Fruit fly (Drosophila melanogaster) whole organism, embryonic: ENCODE measurements around the gene bero.
A peak's percentile ranks its signal among the peaks of the same experiment; 100 is the strongest.

Source experiments
- ATbp ChIP-seq: fragments of 200-800 bp; sonication (Bioruptor generic); optimal IDR thresholded peaks from 2 replicates; lab custom pipeline; 2017; ENCODE audit warnings: missing biosample characterization, mild to moderate bottlenecking, missing genetic modification characterization, missing genetic modification reagents
- CG11085 ChIP-seq: fragments of 200-800 bp; sonication (Bioruptor generic); IDR thresholded peaks from 2 replicates; pipeline ENCODE4 v1.3.6; 2022; ENCODE audit warnings: missing biosample characterization, missing genetic modification characterization
- CG11247 ChIP-seq: fragments of 200-800 bp; sonication (Bioruptor generic); IDR thresholded peaks from 2 replicates; pipeline ENCODE4 v1.3.6; 2022; ENCODE audit warnings: missing biosample characterization, missing genetic modification characterization
- CG11398 ChIP-seq: fragments of 200-800 bp; sonication (Bioruptor generic); optimal IDR thresholded peaks from 2 replicates; lab custom pipeline; 2016; ENCODE audit warnings: missing biosample characterization, missing genetic modification characterization
- CG15696 ChIP-seq: fragments of 200-800 bp; sonication (Bioruptor generic); optimal IDR thresholded peaks from 2 replicates; lab custom pipeline; 2019; ENCODE audit warnings: missing biosample characterization, mild to moderate bottlenecking, missing genetic modification characterization, moderate library complexity
- CG16815 ChIP-seq: fragments of 200-800 bp; sonication (Bioruptor generic); optimal IDR thresholded peaks from 3 replicates; lab custom pipeline; 2017; ENCODE audit warnings: missing biosample characterization, mild to moderate bottlenecking, missing genetic modification characterization
- CG17802 ChIP-seq: fragments of 200-800 bp; sonication (Bioruptor generic); optimal IDR thresholded peaks from 2 replicates; lab custom pipeline; 2018; ENCODE audit warnings: missing biosample characterization, mild to moderate bottlenecking, missing genetic modification characterization, moderate library complexity
- CG2129 ChIP-seq: fragments of 200-800 bp; sonication (Bioruptor generic); IDR thresholded peaks from 2 replicates; pipeline ENCODE4 v1.3.6; 2022; ENCODE audit warnings: missing biosample characterization, missing genetic modification characterization; ENCODE audit not compliant: partially characterized antibody
- CG2199 ChIP-seq: fragments of 200-800 bp; sonication (Bioruptor generic); IDR thresholded peaks from 3 replicates; pipeline ENCODE4 v1.3.6; 2022; ENCODE audit warnings: missing biosample characterization, missing genetic modification characterization
- CG2202 ChIP-seq: fragments of 200-800 bp; sonication (Bioruptor generic); optimal IDR thresholded peaks from 2 replicates; lab custom pipeline; 2018; ENCODE audit warnings: missing biosample characterization, mild to moderate bottlenecking, missing genetic modification characterization
- CG31388 ChIP-seq: fragments of 200-800 bp; sonication (Bioruptor generic); optimal IDR thresholded peaks from 2 replicates; lab custom pipeline; 2016; ENCODE audit warnings: missing biosample characterization, missing genetic modification characterization
- CG33557 ChIP-seq: fragments of 200-800 bp; sonication (Bioruptor generic); optimal IDR thresholded peaks from 2 replicates; lab custom pipeline; 2019; ENCODE audit warnings: missing biosample characterization, mild to moderate bottlenecking, missing genetic modification characterization, moderate library complexity
- CG7745 ChIP-seq: fragments of 200-800 bp; sonication (Bioruptor generic); optimal IDR thresholded peaks from 2 replicates; lab custom pipeline; 2018; ENCODE audit warnings: missing biosample characterization, mild to moderate bottlenecking, missing genetic modification characterization, moderate library complexity
- CG7987 ChIP-seq: fragments of 200-800 bp; sonication (Bioruptor generic); optimal IDR thresholded peaks from 2 replicates; lab custom pipeline; 2018; ENCODE audit warnings: missing biosample characterization, mild to moderate bottlenecking, missing genetic modification characterization, moderate library complexity
- CG8290 ChIP-seq, 3 experiments: fragments of 200-800 bp; sonication (Bioruptor generic); optimal IDR thresholded peaks; 2 replicates each; lab custom pipeline; 2016 to 2019; ENCODE audit warnings: missing biosample characterization in 3 of 3, missing genetic modification characterization in 3 of 3, mild to moderate bottlenecking in 2 of 3, moderate library complexity in 1 of 3
- CoRest ChIP-seq: fragments of 200-800 bp; sonication (Bioruptor generic); optimal IDR thresholded peaks from 3 replicates; lab custom pipeline; 2018; ENCODE audit warnings: missing biosample characterization, mild to moderate bottlenecking, missing genetic modification characterization, moderate library complexity
- HmgD ChIP-seq: fragments of 200-800 bp; sonication (Bioruptor generic); optimal IDR thresholded peaks from 3 replicates; lab custom pipeline; 2016; ENCODE audit warnings: missing biosample characterization, missing genetic modification characterization
- Mad ChIP-seq: fragments of 200-800 bp; sonication (Bioruptor generic); optimal IDR thresholded peaks from 2 replicates; lab custom pipeline; 2016; ENCODE audit warnings: missing biosample characterization, missing genetic modification characterization
- NC2α ChIP-seq: fragments of 200-800 bp; sonication (Bioruptor generic); optimal IDR thresholded peaks from 2 replicates; lab custom pipeline; 2016; ENCODE audit warnings: missing biosample characterization, missing genetic modification characterization
- Ptx1 ChIP-seq: fragments of 200-800 bp; sonication (Bioruptor generic); IDR thresholded peaks from 2 replicates; pipeline ENCODE4 v1.3.6; 2022; ENCODE audit warnings: missing biosample characterization, missing genetic modification characterization
- Sry-δ ChIP-seq: fragments of 200-800 bp; sonication (Bioruptor generic); optimal IDR thresholded peaks from 2 replicates; lab custom pipeline; 2016; ENCODE audit warnings: missing biosample characterization, missing genetic modification characterization
- ap ChIP-seq: fragments of 200-800 bp; sonication (Bioruptor generic); IDR thresholded peaks from 2 replicates; pipeline ENCODE4 v1.3.6; 2022; ENCODE audit warnings: missing biosample characterization, missing genetic modification characterization
- ase ChIP-seq: fragments of 200-800 bp; sonication (Bioruptor generic); IDR thresholded peaks from 3 replicates; pipeline ENCODE4 v1.3.6; 2022; ENCODE audit warnings: missing biosample characterization, missing genetic modification characterization
- az2 ChIP-seq: fragments of 200-800 bp; sonication (Bioruptor generic); optimal IDR thresholded peaks from 3 replicates; lab custom pipeline; 2016; ENCODE audit warnings: missing biosample characterization, missing genetic modification characterization
- chinmo ChIP-seq: fragments of 200-800 bp; sonication (Bioruptor generic); IDR thresholded peaks from 4 replicates; pipeline ENCODE4 v1.3.6; 2022; ENCODE audit warnings: missing biosample characterization, missing genetic modification characterization; ENCODE audit not compliant: partially characterized antibody
- crp ChIP-seq, 2 experiments: fragments of 200-800 bp; sonication (Bioruptor generic); optimal IDR thresholded peaks; 2 replicates in 1 of 2; 3 replicates in 1 of 2; lab custom pipeline; 2017; ENCODE audit warnings: missing biosample characterization in 2 of 2, missing genetic modification characterization in 2 of 2, mild to moderate bottlenecking in 1 of 2, moderate library complexity in 1 of 2
- dpn ChIP-seq, 2 experiments: fragments of 200-800 bp; sonication (Bioruptor generic); optimal IDR thresholded peaks; 3 replicates each; lab custom pipeline; 2016; ENCODE audit warnings: missing biosample characterization in 2 of 2, missing genetic modification characterization in 2 of 2
- gfzf ChIP-seq: fragments of 200-800 bp; sonication (Bioruptor generic); optimal IDR thresholded peaks from 2 replicates; lab custom pipeline; 2016; ENCODE audit warnings: missing biosample characterization, mild to moderate bottlenecking, missing genetic modification characterization, moderate library complexity
- grn ChIP-seq: fragments of 200-800 bp; sonication (Bioruptor generic); optimal IDR thresholded peaks from 3 replicates; lab custom pipeline; 2017; ENCODE audit warnings: missing biosample characterization, missing genetic modification characterization
- gro ChIP-seq: fragments of 200-800 bp; sonication (Bioruptor generic); optimal IDR thresholded peaks from 2 replicates; lab custom pipeline; 2016; ENCODE audit warnings: missing biosample characterization, missing genetic modification characterization
- gsb ChIP-seq: fragments of 200-800 bp; sonication (Bioruptor generic); IDR thresholded peaks from 2 replicates; pipeline ENCODE4 v1.3.6; 2022; ENCODE audit warnings: missing biosample characterization, missing genetic modification characterization
- gt ChIP-seq: fragments of 200-800 bp; sonication (Bioruptor generic); IDR thresholded peaks from 2 replicates; pipeline ENCODE4 v1.3.6; 2022; ENCODE audit warnings: missing biosample characterization, missing genetic modification characterization
- ind ChIP-seq: fragments of 200-800 bp; sonication (Bioruptor generic); optimal IDR thresholded peaks from 3 replicates; lab custom pipeline; 2016; ENCODE audit warnings: missing biosample characterization, missing genetic modification characterization
- insv ChIP-seq, 2 experiments: fragments of 200-800 bp; sonication (Bioruptor generic); optimal IDR thresholded peaks; 3 replicates each; lab custom pipeline; 2016 to 2018; ENCODE audit warnings: missing biosample characterization in 2 of 2, missing genetic modification characterization in 2 of 2
- ken ChIP-seq: fragments of 200-800 bp; sonication (Bioruptor generic); IDR thresholded peaks from 3 replicates; pipeline ENCODE4 v1.3.6; 2022; ENCODE audit warnings: missing biosample characterization, missing genetic modification characterization
- nmo ChIP-seq: fragments of 200-800 bp; sonication (Bioruptor generic); optimal IDR thresholded peaks from 2 replicates; lab custom pipeline; 2018; ENCODE audit warnings: missing biosample characterization, mild to moderate bottlenecking, missing genetic modification characterization, moderate library complexity
- prd ChIP-seq, 3 experiments: fragments of >200 bp in 2 of 3; fragments of 200-800 bp in 1 of 3; sonication (Bioruptor generic) in 1 of 3; optimal IDR thresholded peaks in 2 of 3; IDR thresholded peaks in 1 of 3; 2 replicates in 2 of 3; 3 replicates in 1 of 3; pipeline versions ENCODE4 v1.3.6 to Lab custom; 2017 to 2022; ENCODE audit warnings: missing biosample characterization in 1 of 3, missing genetic modification characterization in 1 of 3
- ro ChIP-seq: fragments of 200-800 bp; sonication (Bioruptor generic); IDR thresholded peaks from 2 replicates; pipeline ENCODE4 v1.3.6; 2022; ENCODE audit warnings: missing biosample characterization, missing genetic modification characterization
- slp2 ChIP-seq: fragments of 200-800 bp; sonication (Bioruptor generic); optimal IDR thresholded peaks from 2 replicates; lab custom pipeline; 2016; ENCODE audit warnings: missing biosample characterization, missing genetic modification characterization
- so ChIP-seq: fragments of 200-800 bp; sonication (Bioruptor generic); IDR thresholded peaks from 3 replicates; pipeline ENCODE4 v1.3.6; 2022; ENCODE audit warnings: missing biosample characterization, missing genetic modification characterization
- ssp ChIP-seq: fragments of 200-800 bp; sonication (Bioruptor generic); IDR thresholded peaks from 2 replicates; pipeline ENCODE4 v1.3.6; 2022; ENCODE audit warnings: missing biosample characterization, missing genetic modification characterization
- tll ChIP-seq, 2 experiments: fragments of 200-800 bp in 1 of 2; fragments of >200 bp in 1 of 2; sonication (Bioruptor generic) in 1 of 2; optimal IDR thresholded peaks; 2 replicates each; lab custom pipeline; 2017 to 2019; ENCODE audit warnings: missing biosample characterization in 2 of 2, missing genetic modification characterization in 2 of 2, mild to moderate bottlenecking in 1 of 2, moderate library complexity in 1 of 2
- toy ChIP-seq: fragments of 200-800 bp; sonication (Bioruptor generic); IDR thresholded peaks from 2 replicates; pipeline ENCODE4 v1.3.6; 2022; ENCODE audit warnings: missing biosample characterization, missing genetic modification characterization
- trem ChIP-seq: fragments of 200-800 bp; optimal IDR thresholded peaks from 3 replicates; lab custom pipeline; 2019; ENCODE audit warnings: missing biosample characterization, mild to moderate bottlenecking, missing genetic modification characterization, moderate library complexity
- twi ChIP-seq: fragments of 200-800 bp; optimal IDR thresholded peaks from 2 replicates; lab custom pipeline; 2019; ENCODE audit warnings: missing biosample characterization, mild to moderate bottlenecking, missing genetic modification characterization, moderate library complexity
- unc-4 ChIP-seq: fragments of 200-800 bp; sonication (Bioruptor generic); IDR thresholded peaks from 2 replicates; pipeline ENCODE4 v1.3.6; 2022; ENCODE audit warnings: missing biosample characterization, missing genetic modification characterization; ENCODE audit not compliant: partially characterized antibody
- zen2 ChIP-seq: fragments of 200-800 bp; sonication (Bioruptor generic); IDR thresholded peaks from 3 replicates; pipeline ENCODE4 v1.3.6; 2022; ENCODE audit warnings: missing biosample characterization, missing genetic modification characterization; ENCODE audit not compliant: partially characterized antibody
- zfh2 ChIP-seq: fragments of 200-800 bp; sonication (Bioruptor generic); optimal IDR thresholded peaks from 2 replicates; lab custom pipeline; 2016; ENCODE audit warnings: missing biosample characterization, missing genetic modification characterization

The bero gene

DNA sequence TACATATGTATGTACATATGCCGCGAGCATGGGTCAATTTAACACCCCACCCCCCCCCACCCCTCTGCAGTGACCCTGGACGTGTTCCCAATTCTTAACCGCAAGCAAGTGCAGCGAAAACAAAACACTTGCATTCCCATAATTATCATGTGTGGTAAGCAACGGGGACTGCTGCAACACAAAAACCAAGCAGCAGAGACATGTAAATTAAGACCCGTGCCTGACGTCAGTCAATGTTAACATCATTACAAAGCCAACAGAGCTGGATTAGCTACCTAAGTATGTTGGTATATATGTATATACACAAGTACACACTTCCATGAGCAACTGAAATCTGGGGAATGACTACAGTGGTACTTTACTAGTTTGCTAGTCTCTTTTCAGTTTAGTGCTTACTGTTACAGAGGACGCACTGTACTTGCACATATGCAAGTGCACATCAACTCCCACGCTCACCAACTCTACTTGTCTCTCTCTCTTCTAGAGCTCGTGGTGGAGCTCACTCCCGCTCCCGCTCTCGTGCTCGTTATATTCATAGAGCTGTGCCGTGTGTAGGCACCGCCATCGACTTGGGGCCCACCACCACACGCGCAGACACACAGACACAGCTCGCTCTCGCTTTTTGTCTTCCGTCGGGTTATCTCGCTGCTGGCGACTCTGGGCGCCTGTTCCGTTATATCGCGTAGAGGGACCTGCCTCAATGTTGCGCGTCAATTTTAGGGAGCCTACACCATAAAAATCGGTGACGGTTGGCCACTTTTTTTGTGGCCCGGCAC is 37.1 kb upstream of the bero start (continued):
- TF ChIP-seq prd (optimal IDR thresholded peaks at IDR 0.05; lab: Kevin White, UChicago) (no peak), prd (GFP tag; IDR thresholded peaks at IDR 0.05; lab: Robert Waterston, UW) (peak; percentile 21; the same call in 1 of the 3 replicates), nmo (GFP tag; lab: Kevin White, UChicago) (no peak), CG11247 (no peak), ap (GFP tag; lab: Robert Waterston, UW) (no peak), ATbp (GFP tag; lab: Kevin White, UChicago) (no peak), slp2 (GFP tag; lab: Kevin White, UChicago) (no peak), gsb (GFP tag; lab: Robert Waterston, UW) (no peak), ken (GFP tag; lab: Robert Waterston, UW) (no peak), twi (tag; lab: Kevin White, UChicago) (no peak), chinmo (GFP tag; lab: Robert Waterston, UW) (peak; percentile 82; the same call in 3 of the 4 replicates), toy (GFP tag; lab: Robert Waterston, UW) (no peak), CG2199 (no peak), CG15696 (tag; lab: Kevin White, UChicago) (no peak), gfzf (no peak), Sry-δ (GFP tag; lab: Kevin White, UChicago) (no peak), Mad (GFP tag; lab: Kevin White, UChicago) (peak; percentile 25), CoRest (tag; lab: Kevin White, UChicago) (no peak), insv (GFP tag; optimal IDR thresholded peaks at IDR 0.05; lab: Kevin White, UChicago) (no peak), CG17802 (tag; lab: Kevin White, UChicago) (peak; percentile 94), ssp (GFP tag; lab: Robert Waterston, UW) (no peak), CG16815 (no peak), az2 (GFP tag; lab: Kevin White, UChicago) (no peak), gro (GFP tag; lab: Kevin White, UChicago) (no peak), CG7987 (no peak), CG8290 (GFP tag; optimal IDR thresholded peaks at IDR 0.05; lab: Kevin White, UChicago) (no peak), CG8290 (tag; optimal IDR thresholded peaks at IDR 0.05; lab: Kevin White, UChicago) (peak in 1 of 2 experiments; percentile 19), ind (GFP tag; lab: Kevin White, UChicago) (peak; percentile 5), CG33557 (no peak), unc-4 (GFP tag; lab: Robert Waterston, UW) (peak; percentile 60), CG11398 (no peak), so (GFP tag; lab: Robert Waterston, UW) (peak; percentile 69; the same call in 1 of the 3 replicates), ase (GFP tag; lab: Robert Waterston, UW) (0 out of 3 replicates have a peak, but pooled peaks have one; percentile 47), CG11085 (GFP tag; lab: Robert Waterston, UW) (no peak), NC2α (GFP tag; lab: Kevin White, UChicago) (no peak), zen2 (GFP tag; lab: Robert Waterston, UW) (peak; percentile 56; the same call in 2 of the 3 replicates), gt (no peak), HmgD (no peak), Ptx1 (GFP tag; lab: Robert Waterston, UW) (no peak), dpn (GFP tag; optimal IDR thresholded peaks at IDR 0.05; lab: Kevin White, UChicago) (no peak), CG2202 (tag; lab: Kevin White, UChicago) (no peak), CG2129 (GFP tag; lab: Robert Waterston, UW) (no peak), crp (GFP tag; optimal IDR thresholded peaks at IDR 0.05; lab: Kevin White, UChicago) (no peak), ro (GFP tag; lab: Robert Waterston, UW) (no peak), tll (GFP tag; optimal IDR thresholded peaks at IDR 0.05; lab: Kevin White, UChicago) (no peak), CG31388 (GFP tag; lab: Kevin White, UChicago) (no peak), CG7745 (tag; lab: Kevin White, UChicago) (no peak), zfh2 (GFP tag; lab: Kevin White, UChicago) (no peak), grn (GFP tag; lab: Kevin White, UChicago) (no peak), trem (tag; lab: Kevin White, UChicago) (peak; percentile 14)
